Worm (Caenorhabditis elegans): ENCODE measurements around the gene F55B11.5.

DNA sequence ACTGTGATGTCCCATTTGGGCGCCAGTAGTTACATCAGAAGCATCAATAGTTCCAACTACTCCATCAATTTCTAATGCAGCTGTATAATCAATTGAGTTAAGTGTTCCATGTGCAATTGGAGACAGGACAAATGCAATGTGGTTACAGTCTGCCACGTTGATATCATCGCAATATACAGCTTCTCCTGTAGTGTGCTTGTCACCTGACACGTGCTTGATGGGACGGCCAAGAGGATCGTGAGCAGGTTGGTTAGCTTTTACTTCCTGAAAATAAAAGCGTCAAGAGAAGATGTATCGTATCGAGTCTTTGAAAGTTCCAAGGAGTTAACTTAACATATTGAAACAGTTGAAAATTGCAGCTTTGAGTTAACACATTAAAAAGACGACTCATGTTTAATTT, 18.9 kb upstream of the F55B11.5 start:
- TF ChIP-seq spr-3 (GFP tag; optimal IDR thresholded peaks at IDR 0.05) (no peak), zag-1 (tag; optimal IDR thresholded peaks at IDR 0.05) (no peak), lin-38 (GFP tag; IDR thresholded peaks at IDR 0.05) (no peak), F44E2.7 (GFP tag; IDR thresholded peaks at IDR 0.05) (no peak), zip-11 (GFP tag; IDR thresholded peaks at IDR 0.05) (no peak), ZK546.5 (tag; optimal IDR thresholded peaks at IDR 0.05) (no peak), ceh-32 (tag; optimal IDR thresholded peaks at IDR 0.05; ENCODE audit: poor library complexity) (no peak), nhr-11 (tag; optimal IDR thresholded peaks at IDR 0.05) (no peak), lin-15B (tag; optimal IDR thresholded peaks at IDR 0.05) (no peak)

Data from whole organism, L4 larva.